Fruit fly (Drosophila melanogaster) whole organism, embryonic: Measurements from ENCODE around the gene Pex11c.

Experiments used
- CG10431 ChIP-seq: fragments of 200-800 bp; sonication (Bioruptor generic); optimal IDR thresholded peaks from 3 replicates; lab custom pipeline; 2018; ENCODE audit warnings: missing biosample characterization, mild to moderate bottlenecking, missing genetic modification characterization
- CG11695 ChIP-seq: fragments of 200-800 bp; sonication (Bioruptor generic); IDR thresholded peaks from 3 replicates; pipeline ENCODE4 v1.3.6; 2022; ENCODE audit warnings: missing biosample characterization, missing genetic modification characterization
- CG12744 ChIP-seq: fragments of 200-800 bp; sonication (Bioruptor generic); optimal IDR thresholded peaks from 2 replicates; lab custom pipeline; 2016; ENCODE audit warnings: missing biosample characterization, missing genetic modification characterization
- CG13424 ChIP-seq: fragments of 200-800 bp; sonication (Bioruptor generic); optimal IDR thresholded peaks from 2 replicates; lab custom pipeline; 2019; ENCODE audit warnings: missing biosample characterization, mild to moderate bottlenecking, missing genetic modification characterization, moderate library complexity
- CG17328 ChIP-seq: fragments of 200-800 bp; sonication (Bioruptor generic); IDR thresholded peaks from 2 replicates; pipeline ENCODE4 v1.3.6; 2022; ENCODE audit warnings: missing biosample characterization, missing genetic modification characterization
- CG17802 ChIP-seq: fragments of 200-800 bp; sonication (Bioruptor generic); optimal IDR thresholded peaks from 2 replicates; lab custom pipeline; 2018; ENCODE audit warnings: missing biosample characterization, mild to moderate bottlenecking, missing genetic modification characterization, moderate library complexity
- CG18011 ChIP-seq: fragments of 200-800 bp; sonication (Bioruptor generic); optimal IDR thresholded peaks from 2 replicates; lab custom pipeline; 2017; ENCODE audit warnings: missing biosample characterization, missing genetic modification characterization, mild to moderate bottlenecking, moderate library complexity, missing genotype
- CG18599 ChIP-seq: fragments of 200-800 bp; sonication (Bioruptor generic); optimal IDR thresholded peaks from 3 replicates; lab custom pipeline; 2017; ENCODE audit warnings: missing biosample characterization, missing genetic modification characterization, mild to moderate bottlenecking, moderate library complexity, missing genetic modification reagents
- CG2678 ChIP-seq: fragments of 200-800 bp; sonication (Bioruptor generic); optimal IDR thresholded peaks from 3 replicates; lab custom pipeline; 2019; ENCODE audit warnings: missing biosample characterization, mild to moderate bottlenecking, missing genetic modification characterization, moderate library complexity
- CG3407 ChIP-seq: fragments of 200-800 bp; sonication (Bioruptor generic); optimal IDR thresholded peaks from 2 replicates; lab custom pipeline; 2018; ENCODE audit warnings: missing biosample characterization, mild to moderate bottlenecking, missing genetic modification characterization
- CG3847 ChIP-seq: fragments of 200-800 bp; sonication (Bioruptor generic); IDR thresholded peaks from 2 replicates; pipeline ENCODE4 v1.3.6; 2022; ENCODE audit warnings: missing biosample characterization, missing genetic modification characterization
- CG7745 ChIP-seq: fragments of 200-800 bp; sonication (Bioruptor generic); optimal IDR thresholded peaks from 2 replicates; lab custom pipeline; 2018; ENCODE audit warnings: missing biosample characterization, mild to moderate bottlenecking, missing genetic modification characterization, moderate library complexity
- CG8089 ChIP-seq: fragments of 200-800 bp; sonication (Bioruptor generic); optimal IDR thresholded peaks from 3 replicates; lab custom pipeline; 2016; ENCODE audit warnings: missing biosample characterization, missing genetic modification characterization
- CG9797 ChIP-seq: fragments of 200-800 bp; sonication (Bioruptor generic); optimal IDR thresholded peaks from 3 replicates; lab custom pipeline; 2018; ENCODE audit warnings: missing biosample characterization, mild to moderate bottlenecking, missing genetic modification characterization
- CrebB ChIP-seq: fragments of 200-800 bp; sonication (Bioruptor generic); optimal IDR thresholded peaks from 3 replicates; lab custom pipeline; 2018; ENCODE audit warnings: missing biosample characterization, mild to moderate bottlenecking, missing genetic modification characterization
- Deaf1 ChIP-seq: fragments of 200-800 bp; optimal IDR thresholded peaks from 3 replicates; lab custom pipeline; 2019; ENCODE audit warnings: missing biosample characterization, mild to moderate bottlenecking, missing genetic modification characterization, moderate library complexity
- Doc2 ChIP-seq: fragments of 200-800 bp; sonication (Bioruptor generic); IDR thresholded peaks from 2 replicates; pipeline ENCODE4 v1.3.6; 2022; ENCODE audit warnings: missing biosample characterization, missing genetic modification characterization
- Dref ChIP-seq: fragments of 200-800 bp; sonication (Bioruptor generic); IDR thresholded peaks from 2 replicates; pipeline ENCODE4 v1.3.6; 2022; ENCODE audit warnings: missing biosample characterization, missing genetic modification characterization
- HHEX ChIP-seq: fragments of 200-800 bp; sonication (Bioruptor generic); optimal IDR thresholded peaks from 3 replicates; lab custom pipeline; 2017; ENCODE audit warnings: missing biosample characterization, mild to moderate bottlenecking, missing genetic modification characterization, missing genetic modification reagents
- Hmr ChIP-seq: fragments of 200-800 bp; sonication (Bioruptor generic); optimal IDR thresholded peaks from 3 replicates; lab custom pipeline; 2017; ENCODE audit warnings: mild to moderate bottlenecking, missing biosample characterization, missing genetic modification reagents, missing genetic modification characterization
- Hr39 ChIP-seq: fragments of >200 bp; optimal IDR thresholded peaks from 2 replicates; lab custom pipeline; 2017
- Mes4 ChIP-seq: fragments of 200-800 bp; sonication (Bioruptor generic); optimal IDR thresholded peaks from 2 replicates; lab custom pipeline; 2016; ENCODE audit warnings: missing biosample characterization, missing genetic modification characterization
- Mrtf ChIP-seq: fragments of 200-800 bp; sonication (Bioruptor generic); IDR thresholded peaks from 3 replicates; pipeline ENCODE4 v1.3.6; 2022; ENCODE audit warnings: missing biosample characterization, missing genetic modification characterization
- Nf-YA ChIP-seq: fragments of 200-800 bp; sonication (Bioruptor generic); IDR thresholded peaks from 2 replicates; pipeline ENCODE4 v1.3.6; 2022; ENCODE audit warnings: missing biosample characterization, missing genetic modification characterization
- Tbp ChIP-seq: fragments of >200 bp; optimal IDR thresholded peaks from 2 replicates; lab custom pipeline; 2018; ENCODE audit warnings: missing biosample characterization, missing genetic modification characterization
- YL-1 ChIP-seq: fragments of 200-800 bp; sonication (Bioruptor generic); optimal IDR thresholded peaks from 3 replicates; lab custom pipeline; 2017; ENCODE audit warnings: missing biosample characterization, mild to moderate bottlenecking, missing genetic modification characterization
- ato ChIP-seq: fragments of 200-800 bp; sonication (Bioruptor generic); IDR thresholded peaks from 2 replicates; pipeline ENCODE4 v1.3.6; 2022; ENCODE audit warnings: missing biosample characterization, missing genetic modification characterization; ENCODE audit not compliant: partially characterized antibody
- br ChIP-seq: fragments of >200 bp; optimal IDR thresholded peaks from 2 replicates; lab custom pipeline; 2017
- caup ChIP-seq: fragments of 200-800 bp; sonication (Bioruptor generic); optimal IDR thresholded peaks from 3 replicates; lab custom pipeline; 2017; ENCODE audit warnings: missing biosample characterization, mild to moderate bottlenecking, missing genetic modification characterization, moderate library complexity; ENCODE audit not compliant: severe bottlenecking
- chinmo ChIP-seq: fragments of 200-800 bp; sonication (Bioruptor generic); IDR thresholded peaks from 4 replicates; pipeline ENCODE4 v1.3.6; 2022; ENCODE audit warnings: missing biosample characterization, missing genetic modification characterization; ENCODE audit not compliant: partially characterized antibody
- chm ChIP-seq: fragments of 200-800 bp; sonication (Bioruptor generic); IDR thresholded peaks from 2 replicates; pipeline ENCODE4 v1.3.6; 2022; ENCODE audit warnings: missing biosample characterization, missing genetic modification characterization
- corto ChIP-seq: fragments of 200-800 bp; sonication (Bioruptor generic); optimal IDR thresholded peaks from 2 replicates; lab custom pipeline; 2016; ENCODE audit warnings: missing biosample characterization, mild to moderate bottlenecking, missing genetic modification characterization, moderate library complexity
- da ChIP-seq: fragments of 200-800 bp; sonication (Bioruptor generic); optimal IDR thresholded peaks from 2 replicates; lab custom pipeline; 2016; ENCODE audit warnings: missing biosample characterization, missing genetic modification characterization
- fd64A ChIP-seq: fragments of 200-800 bp; sonication (Bioruptor generic); optimal IDR thresholded peaks from 3 replicates; lab custom pipeline; 2018; ENCODE audit warnings: missing biosample characterization, mild to moderate bottlenecking, missing genetic modification characterization
- gcm ChIP-seq: fragments of 200-800 bp; sonication (Bioruptor generic); optimal IDR thresholded peaks from 2 replicates; lab custom pipeline; 2019; ENCODE audit warnings: missing biosample characterization, mild to moderate bottlenecking, missing genetic modification characterization, moderate library complexity
- ind ChIP-seq: fragments of 200-800 bp; sonication (Bioruptor generic); optimal IDR thresholded peaks from 3 replicates; lab custom pipeline; 2016; ENCODE audit warnings: missing biosample characterization, missing genetic modification characterization
- jigr1 ChIP-seq: fragments of 200-800 bp; sonication (Bioruptor generic); IDR thresholded peaks from 3 replicates; pipeline ENCODE4 v1.3.6; 2022; ENCODE audit warnings: missing biosample characterization, missing genetic modification characterization
- kah ChIP-seq: fragments of 200-800 bp; sonication (Bioruptor generic); optimal IDR thresholded peaks from 2 replicates; lab custom pipeline; 2018; ENCODE audit warnings: missing biosample characterization, mild to moderate bottlenecking, missing genetic modification characterization
- kay ChIP-seq: fragments of 200-800 bp; sonication (Bioruptor generic); optimal IDR thresholded peaks from 2 replicates; lab custom pipeline; 2016; ENCODE audit warnings: missing biosample characterization, missing genetic modification characterization
- luna ChIP-seq: fragments of 200-800 bp; sonication (Bioruptor generic); optimal IDR thresholded peaks from 2 replicates; lab custom pipeline; 2016; ENCODE audit warnings: missing biosample characterization, missing genetic modification characterization
- mirr ChIP-seq: fragments of 200-800 bp; sonication (Bioruptor generic); optimal IDR thresholded peaks from 3 replicates; lab custom pipeline; 2018; ENCODE audit warnings: missing biosample characterization, mild to moderate bottlenecking, missing genetic modification characterization
- nau ChIP-seq: fragments of 200-800 bp; sonication (Bioruptor generic); optimal IDR thresholded peaks from 3 replicates; lab custom pipeline; 2017; ENCODE audit warnings: missing biosample characterization, mild to moderate bottlenecking, missing genetic modification characterization, missing genetic modification reagents
- nerfin-1 ChIP-seq: fragments of 200-800 bp; sonication (Bioruptor generic); optimal IDR thresholded peaks from 3 replicates; lab custom pipeline; 2019; ENCODE audit warnings: missing biosample characterization, mild to moderate bottlenecking, missing genetic modification characterization, moderate library complexity
- nmo ChIP-seq: fragments of 200-800 bp; sonication (Bioruptor generic); optimal IDR thresholded peaks from 2 replicates; lab custom pipeline; 2018; ENCODE audit warnings: missing biosample characterization, mild to moderate bottlenecking, missing genetic modification characterization, moderate library complexity
- oc ChIP-seq: fragments of 200-800 bp; sonication (Bioruptor generic); optimal IDR thresholded peaks from 2 replicates; lab custom pipeline; 2018; ENCODE audit warnings: missing biosample characterization, mild to moderate bottlenecking, missing genetic modification characterization, moderate library complexity
- pfk ChIP-seq: fragments of 200-800 bp; sonication (Bioruptor generic); optimal IDR thresholded peaks from 2 replicates; lab custom pipeline; 2018; ENCODE audit warnings: missing biosample characterization, mild to moderate bottlenecking, missing genetic modification characterization, moderate library complexity
- phol ChIP-seq: fragments of 200-800 bp; sonication (Bioruptor generic); optimal IDR thresholded peaks from 3 replicates; lab custom pipeline; 2018; ENCODE audit warnings: missing biosample characterization, mild to moderate bottlenecking, missing genetic modification characterization, moderate library complexity
- repo ChIP-seq: fragments of 200-800 bp; sonication (Bioruptor generic); optimal IDR thresholded peaks from 2 replicates; lab custom pipeline; 2016; ENCODE audit warnings: missing biosample characterization, missing genetic modification characterization
- toy ChIP-seq: fragments of 200-800 bp; sonication (Bioruptor generic); IDR thresholded peaks from 2 replicates; pipeline ENCODE4 v1.3.6; 2022; ENCODE audit warnings: missing biosample characterization, missing genetic modification characterization
- zen2 ChIP-seq: fragments of 200-800 bp; sonication (Bioruptor generic); IDR thresholded peaks from 3 replicates; pipeline ENCODE4 v1.3.6; 2022; ENCODE audit warnings: missing biosample characterization, missing genetic modification characterization; ENCODE audit not compliant: partially characterized antibody

The Pex11c gene

DNA sequence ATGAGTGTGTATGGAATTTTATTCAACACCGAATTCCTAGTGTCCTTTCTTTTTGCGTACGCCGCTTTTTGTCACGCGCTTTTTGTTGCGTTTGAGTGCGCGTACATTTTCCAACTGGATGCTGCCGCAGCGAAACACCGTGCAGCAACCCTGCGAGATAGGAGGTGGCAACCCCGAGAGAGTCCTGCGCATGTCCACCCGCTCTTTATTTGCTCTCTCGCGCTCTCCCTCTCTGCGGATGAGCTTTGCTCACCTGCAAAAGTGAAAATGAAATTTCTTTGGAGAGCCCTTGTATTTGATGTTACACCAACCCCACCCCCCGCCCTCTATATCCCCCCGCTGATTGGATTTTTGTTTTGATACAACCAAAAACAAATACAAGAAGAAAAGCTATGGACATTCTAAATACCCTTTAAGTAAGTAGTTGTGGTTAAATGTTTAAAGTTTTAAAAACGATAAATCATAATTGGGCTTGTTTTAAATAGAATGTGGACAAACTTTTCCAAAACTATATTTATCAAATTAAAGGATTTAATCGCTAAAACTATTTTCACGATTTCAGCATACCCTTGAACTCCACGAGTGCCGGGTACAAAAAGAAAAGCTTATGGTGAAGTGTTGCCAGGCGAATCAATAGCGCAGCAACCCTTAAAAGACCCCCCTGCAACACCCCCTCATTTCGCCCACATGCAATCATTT is 18.1 kb upstream of the Pex11c start (continued):
- TF ChIP-seq chinmo (no peak), caup (peak; percentile 73), CG18599 (GFP tag; lab: Kevin White, UChicago) (peak; percentile 93), nmo (GFP tag; lab: Kevin White, UChicago) (peak; percentile 81), Tbp (GFP tag; lab: Kevin White, UChicago) (no peak), HHEX (peak; percentile 43), CG7745 (tag; lab: Kevin White, UChicago) (no peak), CG3407 (GFP tag; lab: Kevin White, UChicago) (peak; percentile 32), phol (peak; percentile 76), CG3847 (GFP tag; lab: Robert Waterston, UW) (peak; percentile 46; the same call in 1 of the 2 replicates), Nf-YA (GFP tag; lab: Robert Waterston, UW) (no peak), Hmr (GFP tag; lab: Kevin White, UChicago) (peak; percentile 81), CG2678 (tag; lab: Kevin White, UChicago) (peak; percentile 84), pfk (GFP tag; lab: Kevin White, UChicago) (no peak), gcm (no peak), CG18011 (GFP tag; lab: Kevin White, UChicago) (no peak), nau (no peak), fd64A (GFP tag; lab: Kevin White, UChicago) (peak; percentile 4), toy (GFP tag; lab: Robert Waterston, UW) (no peak), CG13424 (tag; lab: Kevin White, UChicago) (peak; percentile 58), CG9797 (GFP tag; lab: Kevin White, UChicago) (no peak), kay (GFP tag; lab: Kevin White, UChicago) (peak; percentile 30), mirr (GFP tag; lab: Kevin White, UChicago) (no peak), ato (GFP tag; lab: Robert Waterston, UW) (no peak), YL-1 (GFP tag; lab: Kevin White, UChicago) (no peak), Mrtf (GFP tag; lab: Robert Waterston, UW) (peak; percentile 73; the same call in 2 of the 3 replicates), luna (GFP tag; lab: Kevin White, UChicago) (no peak), Doc2 (GFP tag; lab: Robert Waterston, UW) (no peak), oc (tag; lab: Kevin White, UChicago) (peak; percentile 23), ind (GFP tag; lab: Kevin White, UChicago) (peak; percentile 52), nerfin-1 (tag; lab: Kevin White, UChicago) (peak; percentile 79), CG10431 (GFP tag; lab: Kevin White, UChicago) (no peak), br (no peak), repo (GFP tag; lab: Kevin White, UChicago) (no peak), CG17328 (peak; percentile 64; the same call in 1 of the 2 replicates), jigr1 (GFP tag; lab: Robert Waterston, UW) (no peak), CG12744 (GFP tag; lab: Kevin White, UChicago) (no peak), chm (GFP tag; lab: Robert Waterston, UW) (no peak), CG8089 (no peak), corto (GFP tag; lab: Kevin White, UChicago) (no peak), kah (GFP tag; lab: Kevin White, UChicago) (no peak), Mes4 (GFP tag; lab: Kevin White, UChicago) (no peak), Hr39 (lab: Kevin White, UChicago) (no peak), CG11695 (GFP tag; lab: Robert Waterston, UW) (peak; percentile 70; the same call in 2 of the 3 replicates), zen2 (GFP tag; lab: Robert Waterston, UW) (no peak), Deaf1 (peak; percentile 53), CrebB (tag; lab: Kevin White, UChicago) (no peak), Dref (GFP tag; lab: Robert Waterston, UW) (no peak), CG17802 (tag; lab: Kevin White, UChicago) (no peak), da (no peak)
